Worm (Caenorhabditis elegans): ENCODE results near the gene ges-1.

Gene ges-1

ce11 chrV:1431702-1432187 is at the start of gene ges-1:
Gene ges-1 (minus strand): TSS chrV:1432137.
- TF ChIP-seq daf-16 (GFP tag; optimal IDR thresholded peaks at IDR 0.05) (no peak), daf-16 (tag; optimal IDR thresholded peaks at IDR 0.05) (no peak), Y105C5A.15 (GFP tag; IDR thresholded peaks at IDR 0.05) (no peak), unc-62 (GFP tag; optimal IDR thresholded peaks at IDR 0.05 in 1 of 2) (peak in 1 of 2 experiments; percentile 13), unc-62 (tag; optimal IDR thresholded peaks at IDR 0.05) (no peak), aha-1 (tag) (peak; percentile 90), lim-7 (GFP tag; IDR thresholded peaks at IDR 0.05) (no peak)

ce11 chrV:1480841-1481240 is 48.9 kb upstream of the ges-1 start:
- TF ChIP-seq nhr-6 (tag; optimal IDR thresholded peaks at IDR 0.05): no peak
- peak; percentile 39 for TF ChIP-seq nhr-11 (tag; optimal IDR thresholded peaks at IDR 0.05)
- TF ChIP-seq daf-16 (GFP tag; optimal IDR thresholded peaks at IDR 0.05): peak in 1 of 2 experiments; percentile 1
- TF ChIP-seq daf-16 (tag; optimal IDR thresholded peaks at IDR 0.05): no peak

- TF ChIP-seq F44E2.7 (GFP tag; IDR thresholded peaks at IDR 0.05): no peak
- no peak for TF ChIP-seq ceh-20 (GFP tag; IDR thresholded peaks at IDR 0.05)
- peak; percentile 21 for TF ChIP-seq ama-1 (optimal IDR thresholded peaks at IDR 0.05)
- peak; percentile 4 for TF ChIP-seq mes-2 (tag; optimal IDR thresholded peaks at IDR 0.05; ENCODE audit: poor library complexity, severe bottlenecking)
Observed at ce11 chrV:1476841-1477240, 44.9 kb upstream of the ges-1 start.

- TF ChIP-seq ceh-82 (tag; optimal IDR thresholded peaks at IDR 0.05): no peak
- no peak for TF ChIP-seq mdt-29 (GFP tag; IDR thresholded peaks at IDR 0.05)
- TF ChIP-seq ctbp-1 (GFP tag; IDR thresholded peaks at IDR 0.05): no peak
- TF ChIP-seq arid-1 (GFP tag; conservative IDR thresholded peaks at IDR 0.05): peak; percentile 36; the same call in 1 of the 2 replicates
- TF ChIP-seq madf-9 (GFP tag; conservative IDR thresholded peaks at IDR 0.05): no peak
- no peak for TF ChIP-seq aha-1 (tag)
- no peak for TF ChIP-seq nhr-11 (tag; optimal IDR thresholded peaks at IDR 0.05)
- TF ChIP-seq unc-62 (GFP tag; optimal IDR thresholded peaks at IDR 0.05 in 1 of 2): no peak
- no peak for TF ChIP-seq unc-62 (tag; optimal IDR thresholded peaks at IDR 0.05)
- no peak for TF ChIP-seq hlh-30 (tag; optimal IDR thresholded peaks at IDR 0.05; ENCODE audit: insufficient read depth)
- TF ChIP-seq attf-4 (tag; optimal IDR thresholded peaks at IDR 0.05): no peak
- TF ChIP-seq egl-27 (tag; optimal IDR thresholded peaks at IDR 0.05): no peak
- no peak for TF ChIP-seq nhr-25 (tag; optimal IDR thresholded peaks at IDR 0.05; ENCODE audit: borderline replicate concordance, insufficient read depth)
- no peak for TF ChIP-seq spr-3 (GFP tag; optimal IDR thresholded peaks at IDR 0.05)
- no peak for TF ChIP-seq lin-13 (GFP tag; optimal IDR thresholded peaks at IDR 0.05)
- no peak for TF ChIP-seq gei-8 (GFP tag; optimal IDR thresholded peaks at IDR 0.05)
- peak; percentile 47; the same call in 1 of the 2 replicates for TF ChIP-seq lin-38 (GFP tag; IDR thresholded peaks at IDR 0.05)
- TF ChIP-seq ztf-11 (tag; optimal IDR thresholded peaks at IDR 0.05): no peak
- TF ChIP-seq daf-19 (GFP tag; conservative IDR thresholded peaks at IDR 0.05): no peak
- 0 out of 2 replicates have a peak, but pooled peaks have one; percentile 16 for TF ChIP-seq Y105C5A.15 (GFP tag; IDR thresholded peaks at IDR 0.05)
- TF ChIP-seq fos-1 (tag; optimal IDR thresholded peaks at IDR 0.05): no peak
- TF ChIP-seq nhr-42 (GFP tag; IDR thresholded peaks at IDR 0.05): no peak
- no peak for TF ChIP-seq rbr-2 (tag; optimal IDR thresholded peaks at IDR 0.05)
- TF ChIP-seq mep-1 (tag; optimal IDR thresholded peaks at IDR 0.05): peak; percentile 1
- TF ChIP-seq nhr-10 (tag; optimal IDR thresholded peaks at IDR 0.05): no peak
- TF ChIP-seq ZK337.2 (GFP tag; IDR thresholded peaks at IDR 0.05): no peak
- TF ChIP-seq tag-97 (GFP tag; IDR thresholded peaks at IDR 0.05): no peak
Observed at ce11 chrV:1476284-1476792, 44.4 kb upstream of the ges-1 start.
